Fruit fly (Drosophila melanogaster) whole organism, embryonic: ENCODE results near the gene CG31821.
A peak's percentile ranks its signal among the peaks of the same experiment; 100 is the strongest.

ENCODE experiments used
- Atf-2 ChIP-seq: fragments of 200-800 bp; sonication (Bioruptor generic); optimal IDR thresholded peaks from 2 replicates; lab custom pipeline; 2016; ENCODE audit warnings: missing biosample characterization, missing genetic modification characterization
- CG10147 ChIP-seq: fragments of 200-800 bp; sonication (Bioruptor generic); optimal IDR thresholded peaks from 2 replicates; lab custom pipeline; 2019; ENCODE audit warnings: missing biosample characterization, mild to moderate bottlenecking, missing genetic modification characterization, moderate library complexity
- CG10543 ChIP-seq: fragments of 200-800 bp; sonication (Bioruptor generic); optimal IDR thresholded peaks from 3 replicates; lab custom pipeline; 2017; ENCODE audit warnings: missing biosample characterization, mild to moderate bottlenecking, missing genetic modification characterization, moderate library complexity
- CG12071 ChIP-seq: fragments of 200-800 bp; sonication (Bioruptor generic); optimal IDR thresholded peaks from 3 replicates; lab custom pipeline; 2018; ENCODE audit warnings: missing biosample characterization, mild to moderate bottlenecking, missing genetic modification characterization
- CG12219 ChIP-seq: fragments of 200-800 bp; sonication (Bioruptor generic); optimal IDR thresholded peaks from 3 replicates; lab custom pipeline; 2018; ENCODE audit warnings: missing biosample characterization, mild to moderate bottlenecking, missing genetic modification characterization
- CG12299 ChIP-seq: fragments of 200-800 bp; sonication (Bioruptor generic); optimal IDR thresholded peaks from 2 replicates; lab custom pipeline; 2018; ENCODE audit warnings: missing biosample characterization, mild to moderate bottlenecking, missing genetic modification characterization
- CG12391 ChIP-seq: fragments of 200-800 bp; sonication (Bioruptor generic); optimal IDR thresholded peaks from 3 replicates; lab custom pipeline; 2018; ENCODE audit warnings: missing biosample characterization, mild to moderate bottlenecking, missing genetic modification characterization, moderate library complexity
- CG12769 ChIP-seq: fragments of 200-800 bp; sonication (Bioruptor generic); optimal IDR thresholded peaks from 2 replicates; lab custom pipeline; 2019; ENCODE audit warnings: missing biosample characterization, mild to moderate bottlenecking, missing genetic modification characterization, moderate library complexity
- CG13123 ChIP-seq: fragments of 200-800 bp; sonication (Bioruptor generic); optimal IDR thresholded peaks from 2 replicates; lab custom pipeline; 2016; ENCODE audit warnings: missing biosample characterization, missing genetic modification characterization
- CG17359 ChIP-seq: fragments of 200-800 bp; sonication (Bioruptor generic); optimal IDR thresholded peaks from 3 replicates; lab custom pipeline; 2018; ENCODE audit warnings: missing biosample characterization, mild to moderate bottlenecking, missing genetic modification characterization, moderate library complexity
- CG18011 ChIP-seq: fragments of 200-800 bp; sonication (Bioruptor generic); optimal IDR thresholded peaks from 2 replicates; lab custom pipeline; 2017; ENCODE audit warnings: missing biosample characterization, missing genetic modification characterization, mild to moderate bottlenecking, moderate library complexity, missing genotype
- CG18476 ChIP-seq: fragments of 200-800 bp; sonication (Bioruptor generic); optimal IDR thresholded peaks from 2 replicates; lab custom pipeline; 2016; ENCODE audit warnings: missing biosample characterization, mild to moderate bottlenecking, missing genetic modification characterization
- CG2678 ChIP-seq: fragments of 200-800 bp; sonication (Bioruptor generic); optimal IDR thresholded peaks from 3 replicates; lab custom pipeline; 2019; ENCODE audit warnings: missing biosample characterization, mild to moderate bottlenecking, missing genetic modification characterization, moderate library complexity
- CG31388 ChIP-seq: fragments of 200-800 bp; sonication (Bioruptor generic); optimal IDR thresholded peaks from 2 replicates; lab custom pipeline; 2016; ENCODE audit warnings: missing biosample characterization, missing genetic modification characterization
- CG32532 ChIP-seq: fragments of 200-800 bp; sonication (Bioruptor generic); IDR thresholded peaks from 2 replicates; pipeline ENCODE4 v1.3.6; 2022; ENCODE audit warnings: missing biosample characterization, missing genetic modification characterization
- CG32767 ChIP-seq: fragments of 200-800 bp; sonication (Bioruptor generic); IDR thresholded peaks from 2 replicates; pipeline ENCODE4 v1.3.6; 2022; ENCODE audit warnings: missing biosample characterization, missing genetic modification characterization
- CG3407 ChIP-seq: fragments of 200-800 bp; sonication (Bioruptor generic); optimal IDR thresholded peaks from 2 replicates; lab custom pipeline; 2018; ENCODE audit warnings: missing biosample characterization, mild to moderate bottlenecking, missing genetic modification characterization
- CG34224 ChIP-seq: fragments of 200-800 bp; sonication (Bioruptor generic); IDR thresholded peaks from 3 replicates; pipeline ENCODE4 v1.3.6; 2022; ENCODE audit warnings: missing biosample characterization, missing genetic modification characterization; ENCODE audit not compliant: partially characterized antibody
- CG6272 ChIP-seq: fragments of 200-800 bp; sonication (Bioruptor generic); IDR thresholded peaks from 2 replicates; pipeline ENCODE4 v1.3.6; 2022; ENCODE audit warnings: missing biosample characterization, missing genetic modification characterization
- CG6791 ChIP-seq: fragments of 200-800 bp; sonication (Bioruptor generic); IDR thresholded peaks from 3 replicates; pipeline ENCODE4 v1.3.6; 2022; ENCODE audit warnings: missing biosample characterization, missing genetic modification characterization; ENCODE audit not compliant: partially characterized antibody
- CG7839 ChIP-seq: fragments of 200-800 bp; sonication (Bioruptor generic); optimal IDR thresholded peaks from 3 replicates; lab custom pipeline; 2018; ENCODE audit warnings: missing biosample characterization, mild to moderate bottlenecking, missing genetic modification characterization, moderate library complexity
- CG7928 ChIP-seq: fragments of 200-800 bp; sonication (Bioruptor generic); optimal IDR thresholded peaks from 2 replicates; lab custom pipeline; 2017; ENCODE audit warnings: missing biosample characterization, mild to moderate bottlenecking, missing genetic modification characterization
- CG9727 ChIP-seq: fragments of 200-800 bp; sonication (Bioruptor generic); optimal IDR thresholded peaks from 3 replicates; lab custom pipeline; 2017; ENCODE audit warnings: missing biosample characterization, mild to moderate bottlenecking, missing genetic modification characterization
- Camta ChIP-seq: fragments of 200-800 bp; sonication (Bioruptor generic); optimal IDR thresholded peaks from 2 replicates; lab custom pipeline; 2016; ENCODE audit warnings: missing biosample characterization, missing genetic modification characterization
- CkIIα-i1 ChIP-seq: fragments of 200-800 bp; sonication (Bioruptor generic); IDR thresholded peaks from 2 replicates; pipeline ENCODE4 v1.3.6; 2022; ENCODE audit warnings: missing biosample characterization, missing genetic modification characterization
- Deaf1 ChIP-seq: fragments of 200-800 bp; optimal IDR thresholded peaks from 3 replicates; lab custom pipeline; 2019; ENCODE audit warnings: missing biosample characterization, mild to moderate bottlenecking, missing genetic modification characterization, moderate library complexity
- HLH3B ChIP-seq: fragments of 200-800 bp; sonication (Bioruptor generic); IDR thresholded peaks from 2 replicates; pipeline ENCODE4 v1.3.6; 2022; ENCODE audit warnings: missing biosample characterization, missing genetic modification characterization
- Nf-YA ChIP-seq: fragments of 200-800 bp; sonication (Bioruptor generic); IDR thresholded peaks from 2 replicates; pipeline ENCODE4 v1.3.6; 2022; ENCODE audit warnings: missing biosample characterization, missing genetic modification characterization
- Pdp1 ChIP-seq, 2 experiments: fragments of 200-800 bp; sonication (Bioruptor generic); optimal IDR thresholded peaks; 3 replicates each; lab custom pipeline; 2016; ENCODE audit warnings: missing biosample characterization in 2 of 2, missing genetic modification characterization in 2 of 2, mild to moderate bottlenecking in 1 of 2, moderate library complexity in 1 of 2
- Sry-δ ChIP-seq: fragments of 200-800 bp; sonication (Bioruptor generic); optimal IDR thresholded peaks from 2 replicates; lab custom pipeline; 2016; ENCODE audit warnings: missing biosample characterization, missing genetic modification characterization
- Taf1 ChIP-seq: fragments of 200-800 bp; sonication (Bioruptor generic); IDR thresholded peaks from 2 replicates; pipeline ENCODE4 v1.3.6; 2022; ENCODE audit warnings: missing biosample characterization, missing genetic modification characterization
- ato ChIP-seq: fragments of 200-800 bp; sonication (Bioruptor generic); IDR thresholded peaks from 2 replicates; pipeline ENCODE4 v1.3.6; 2022; ENCODE audit warnings: missing biosample characterization, missing genetic modification characterization; ENCODE audit not compliant: partially characterized antibody
- bab2 ChIP-seq: fragments of 200-800 bp; sonication (Bioruptor generic); optimal IDR thresholded peaks from 2 replicates; lab custom pipeline; 2016; ENCODE audit warnings: missing biosample characterization, missing genetic modification characterization
- dm ChIP-seq: fragments of 200-800 bp; sonication (Bioruptor generic); optimal IDR thresholded peaks from 3 replicates; lab custom pipeline; 2016; ENCODE audit warnings: missing biosample characterization, missing genetic modification characterization
- emc ChIP-seq: fragments of 200-800 bp; sonication (Bioruptor generic); optimal IDR thresholded peaks from 2 replicates; lab custom pipeline; 2016; ENCODE audit warnings: missing biosample characterization, missing genetic modification characterization
- fu2 ChIP-seq: fragments of 200-800 bp; sonication (Bioruptor generic); optimal IDR thresholded peaks from 2 replicates; lab custom pipeline; 2016; ENCODE audit warnings: missing biosample characterization, missing genetic modification characterization
- gfzf ChIP-seq: fragments of 200-800 bp; sonication (Bioruptor generic); optimal IDR thresholded peaks from 2 replicates; lab custom pipeline; 2016; ENCODE audit warnings: missing biosample characterization, mild to moderate bottlenecking, missing genetic modification characterization, moderate library complexity
- hb ChIP-seq: fragments of 200-800 bp; sonication (Bioruptor generic); IDR thresholded peaks from 3 replicates; pipeline ENCODE4 v1.3.6; 2022; ENCODE audit warnings: missing biosample characterization, missing genetic modification characterization; ENCODE audit not compliant: partially characterized antibody
- lbe ChIP-seq: fragments of 200-800 bp; sonication (Bioruptor generic); optimal IDR thresholded peaks from 2 replicates; lab custom pipeline; 2016; ENCODE audit warnings: missing biosample characterization, mild to moderate bottlenecking, missing genetic modification characterization
- mirr ChIP-seq: fragments of 200-800 bp; sonication (Bioruptor generic); optimal IDR thresholded peaks from 3 replicates; lab custom pipeline; 2018; ENCODE audit warnings: missing biosample characterization, mild to moderate bottlenecking, missing genetic modification characterization
- mld ChIP-seq: fragments of 200-800 bp; sonication (Bioruptor generic); IDR thresholded peaks from 3 replicates; pipeline ENCODE4 v1.3.6; 2022; ENCODE audit warnings: missing biosample characterization, missing genetic modification characterization; ENCODE audit not compliant: partially characterized antibody
- nerfin-2 ChIP-seq: fragments of 200-800 bp; sonication (Bioruptor generic); IDR thresholded peaks from 2 replicates; pipeline ENCODE4 v1.3.6; 2022; ENCODE audit warnings: missing biosample characterization, missing genetic modification characterization; ENCODE audit not compliant: partially characterized antibody
- repo ChIP-seq: fragments of 200-800 bp; sonication (Bioruptor generic); optimal IDR thresholded peaks from 2 replicates; lab custom pipeline; 2016; ENCODE audit warnings: missing biosample characterization, missing genetic modification characterization
- shn ChIP-seq: fragments of 200-800 bp; sonication (Bioruptor generic); optimal IDR thresholded peaks from 3 replicates; lab custom pipeline; 2016; ENCODE audit warnings: missing biosample characterization, missing genetic modification characterization
- sr ChIP-seq: fragments of 200-800 bp; sonication (Bioruptor generic); IDR thresholded peaks from 3 replicates; pipeline ENCODE4 v1.3.6; 2022; ENCODE audit warnings: missing biosample characterization, missing genetic modification characterization
- tup ChIP-seq: fragments of 200-800 bp; sonication (Bioruptor generic); optimal IDR thresholded peaks from 2 replicates; lab custom pipeline; 2016; ENCODE audit warnings: missing biosample characterization, mild to moderate bottlenecking, missing genetic modification characterization, moderate library complexity
- vnd ChIP-seq: fragments of 200-800 bp; sonication (Bioruptor generic); IDR thresholded peaks from 3 replicates; pipeline ENCODE4 v1.3.6; 2022; ENCODE audit warnings: missing biosample characterization, missing genetic modification characterization; ENCODE audit not compliant: partially characterized antibody

CG31821 gene

DNA sequence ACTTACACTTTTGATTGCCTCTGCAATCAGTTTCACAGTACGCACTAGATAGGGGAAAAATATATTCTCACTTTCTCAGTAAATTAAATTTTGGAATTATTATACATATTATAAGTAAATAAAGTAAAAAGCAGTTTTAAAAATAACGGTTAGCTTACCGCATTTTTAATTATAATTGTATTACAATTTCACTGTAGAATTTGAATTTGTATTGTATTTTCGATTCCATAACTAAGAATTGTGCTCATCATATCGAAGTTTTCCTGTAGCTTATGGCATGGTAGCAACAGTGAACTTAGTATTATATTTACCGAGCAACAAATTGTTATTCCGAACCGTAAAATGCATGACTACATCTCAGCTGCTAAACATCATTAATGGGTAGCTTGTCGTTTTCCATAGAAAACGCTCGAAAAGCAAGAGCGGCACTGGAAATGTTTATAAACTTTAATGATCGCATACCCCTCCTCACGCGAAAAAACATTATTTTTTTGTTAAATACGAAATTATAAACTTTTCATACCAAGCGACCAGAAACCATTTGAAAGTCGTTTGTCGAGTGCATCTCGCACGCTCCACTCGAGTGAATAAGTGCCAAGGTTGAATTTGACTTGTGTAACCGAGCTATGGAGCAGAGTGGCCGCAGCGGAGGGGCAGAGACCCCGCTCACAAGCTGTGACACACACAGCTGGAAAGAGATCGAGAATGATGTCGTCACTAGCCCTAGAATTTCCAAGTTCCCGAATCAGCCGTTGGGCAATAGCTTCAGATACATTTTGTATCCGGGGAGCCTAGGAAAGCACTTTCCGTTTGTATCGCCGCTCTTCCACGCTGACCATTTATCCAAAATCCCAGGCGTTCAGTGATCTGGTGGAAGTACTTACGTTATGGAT, 10.0 kb upstream of the CG31821 start (continued):
- TF ChIP-seq CG32532 (GFP tag; lab: Robert Waterston, UW) (peak; percentile 91), CG17359 (tag; lab: Kevin White, UChicago) (peak; percentile 91), gfzf (no peak), Deaf1 (tag; lab: Kevin White, UChicago) (peak; percentile 75), CG31388 (GFP tag; lab: Kevin White, UChicago) (peak; percentile 35), CG7928 (peak; percentile 48), CG6272 (GFP tag; lab: Robert Waterston, UW) (peak; percentile 84), CG12071 (GFP tag; lab: Kevin White, UChicago) (peak; percentile 57), HLH3B (peak; percentile 94), sr (no peak), CG2678 (peak; percentile 98), CG34224 (GFP tag; lab: Robert Waterston, UW) (no peak), ato (GFP tag; lab: Robert Waterston, UW) (peak; percentile 35; the same call in 1 of the 2 replicates), repo (GFP tag; lab: Kevin White, UChicago) (no peak), lbe (GFP tag; lab: Kevin White, UChicago) (peak; percentile 76), CG12299 (peak; percentile 95), tup (peak; percentile 41), mirr (peak; percentile 60), CG12219 (GFP tag; lab: Kevin White, UChicago) (peak; percentile 81), CG10147 (GFP tag; lab: Kevin White, UChicago) (peak; percentile 88), Nf-YA (GFP tag; lab: Robert Waterston, UW) (peak; percentile 48; the same call in 1 of the 2 replicates), bab2 (GFP tag; lab: Kevin White, UChicago) (peak; percentile 28), vnd (GFP tag; lab: Robert Waterston, UW) (no peak), CG6791 (GFP tag; lab: Robert Waterston, UW) (0 out of 3 replicates have a peak, but pooled peaks have one; percentile 22), mld (no peak), CG3407 (GFP tag; lab: Kevin White, UChicago) (peak; percentile 85), CG12391 (tag; lab: Kevin White, UChicago) (peak; percentile 95), CG18011 (peak; percentile 60), fu2 (GFP tag; lab: Kevin White, UChicago) (no peak), CG32767 (GFP tag; lab: Robert Waterston, UW) (peak; percentile 95), Taf1 (peak; percentile 87), CG12769 (tag; lab: Kevin White, UChicago) (peak; percentile 100), CG7839 (tag; lab: Kevin White, UChicago) (peak; percentile 96), CG9727 (GFP tag; lab: Kevin White, UChicago) (peak; percentile 94), CkIIα-i1 (GFP tag; lab: Robert Waterston, UW) (no peak), emc (GFP tag; lab: Kevin White, UChicago) (peak; percentile 0), CG13123 (GFP tag; lab: Kevin White, UChicago) (peak; percentile 93), dm (GFP tag; lab: Kevin White, UChicago) (no peak), shn (GFP tag; lab: Kevin White, UChicago) (no peak), CG10543 (GFP tag; lab: Kevin White, UChicago) (peak; percentile 78), CG18476 (peak; percentile 64), Pdp1 (GFP tag; optimal IDR thresholded peaks at IDR 0.05; lab: Kevin White, UChicago) (peak; percentile 64 to 100), Camta (GFP tag; lab: Kevin White, UChicago) (no peak), Sry-δ (GFP tag; lab: Kevin White, UChicago) (no peak), hb (no peak), Atf-2 (GFP tag; lab: Kevin White, UChicago) (no peak), nerfin-2 (GFP tag; lab: Robert Waterston, UW) (peak; percentile 47; the same call in 1 of the 2 replicates)
